Worm (Caenorhabditis elegans) whole organism, L4 larva: ENCODE measurements around the gene srh-75.

Experiments used
- ama-1 ChIP-seq: fragments of 150-350 bp; optimal IDR thresholded peaks from 2 replicates; lab custom pipeline; 2014; ENCODE audit warnings: inconsistent platforms, mixed read lengths
- lin-39 ChIP-seq: fragments of 150-350 bp; optimal IDR thresholded peaks from 2 replicates; lab custom pipeline; 2014; ENCODE audit warnings: missing biosample characterization, missing genetic modification reagents, missing genetic modification characterization
- nhr-237 ChIP-seq: sonication (generic microtip); optimal IDR thresholded peaks from 2 replicates; lab custom pipeline; 2017; ENCODE audit warnings: missing biosample characterization, missing genetic modification characterization

DNA sequence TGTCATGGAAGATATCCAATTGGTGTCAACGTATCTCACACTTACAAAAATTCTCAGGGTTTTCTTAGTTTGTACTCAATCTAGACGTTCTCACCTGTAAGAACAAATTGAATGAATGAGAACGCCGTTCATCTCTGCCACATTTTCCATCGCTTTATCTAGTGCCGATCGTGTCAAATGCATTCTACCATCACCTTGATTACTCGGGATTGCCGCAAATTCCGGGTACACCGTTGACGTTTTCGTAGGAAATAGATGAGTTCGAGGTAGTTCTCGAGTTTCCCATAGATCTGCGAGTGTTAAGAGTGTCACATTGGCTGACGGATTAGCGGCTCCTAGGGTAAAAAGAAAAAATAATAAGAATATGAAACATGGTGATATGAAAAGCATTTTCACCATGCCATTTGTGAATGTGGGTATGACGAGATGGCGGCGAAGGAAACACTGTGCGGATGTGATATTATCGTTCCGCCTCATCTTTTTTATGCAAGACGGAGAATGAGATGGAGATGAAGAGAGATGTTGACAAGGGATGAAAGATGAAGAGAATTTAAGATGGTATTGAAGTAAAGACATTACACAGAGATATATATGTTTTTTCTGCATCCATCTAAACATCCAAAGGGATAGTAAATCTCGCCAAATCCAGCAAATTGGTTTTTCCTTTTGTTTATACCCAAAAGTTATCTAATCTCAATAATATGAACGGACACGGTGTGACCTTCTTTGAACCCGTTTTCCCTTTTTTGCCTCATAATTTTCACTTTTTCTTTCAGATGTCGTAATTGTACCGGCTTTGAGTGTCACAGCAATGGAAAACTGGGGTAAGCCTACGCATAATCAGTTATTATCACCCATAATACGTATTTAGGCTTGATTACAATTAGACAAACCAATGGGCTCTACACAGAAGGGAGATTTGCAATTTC lies 36.5 kb upstream of the srh-75 start, which contains the start of gene lact-8:
- TF ChIP-seq nhr-237 (no peak), ama-1 (no peak), lin-39 (tag; lab: Kevin White, UChicago) (no peak)
